Worm (Caenorhabditis elegans) whole organism, young adult: ENCODE results near the gene B0416.3.

Experiments
- F10E7.11 ChIP-seq: sonication (generic microtip); optimal IDR thresholded peaks from 2 replicates; lab custom pipeline; 2017; ENCODE audit warnings: mild to moderate bottlenecking, missing genetic modification characterization, moderate library complexity, missing compliant biosample characterization
- F49E8.2 ChIP-seq: sonication (generic microtip); optimal IDR thresholded peaks from 3 replicates; lab custom pipeline; 2017; ENCODE audit warnings: missing genetic modification characterization, mild to moderate bottlenecking, missing compliant biosample characterization, antibody characterized with exemption, moderate library complexity; ENCODE audit not compliant: insufficient read depth
- Y56A3A.18 ChIP-seq: fragments of 200-800 bp; sonication (Bioruptor generic); IDR thresholded peaks from 2 replicates; pipeline ENCODE4 v1.3.6; 2022; ENCODE audit warnings: missing genetic modification reagents, missing genetic modification characterization, missing compliant biosample characterization

DNA sequence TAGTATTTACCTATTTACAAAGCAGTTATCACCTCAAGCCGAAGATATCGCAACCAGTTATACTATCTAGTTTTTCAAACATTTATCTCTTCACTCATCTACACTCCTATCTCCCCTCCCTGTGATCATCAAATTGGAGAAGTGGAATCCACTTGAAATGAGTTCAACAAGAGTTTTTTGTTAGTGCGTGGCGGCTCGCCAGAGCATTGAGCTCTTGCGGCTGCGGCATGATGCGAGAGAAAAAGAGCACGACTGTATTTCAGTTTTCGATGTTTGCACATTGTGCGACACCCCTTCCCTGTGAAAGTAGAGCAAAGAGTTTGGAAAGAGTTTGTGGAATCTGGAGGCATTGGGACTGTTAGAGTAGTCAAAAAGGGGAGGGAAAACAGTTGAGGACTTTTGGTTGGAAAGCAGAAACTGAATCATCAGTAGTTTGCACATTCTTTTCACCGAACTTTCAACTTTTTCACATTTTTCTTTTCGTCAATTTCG lies 39.3 kb downstream of the B0416.3 start, which contains the start of gene T20B5.2:
- no peak for TF ChIP-seq F10E7.11 (tag; lab: Kevin White, UChicago)
- no peak for TF ChIP-seq Y56A3A.18 (GFP tag; lab: Robert Waterston, UW)
- no peak for TF ChIP-seq F49E8.2
